Worm (Caenorhabditis elegans) whole organism, L1 larva: Measurements from ENCODE around the gene Y102A11A.3.
A peak's percentile ranks its signal among the peaks of the same experiment; 100 is the strongest.

ENCODE experiments used
- Y116A8C.19 ChIP-seq: sonication (generic microtip); optimal IDR thresholded peaks from 2 replicates; lab custom pipeline; 2016; ENCODE audit warnings: missing compliant biosample characterization, missing genetic modification characterization, borderline replicate concordance
- blmp-1 ChIP-seq: fragments of 150-350 bp; optimal IDR thresholded peaks from 2 replicates; lab custom pipeline; 2014; ENCODE audit warnings: missing biosample characterization, missing genetic modification characterization
- ceh-63 ChIP-seq: fragments of 200-800 bp; sonication (Bioruptor generic); optimal IDR thresholded peaks from 2 replicates; lab custom pipeline; 2018; ENCODE audit warnings: mild to moderate bottlenecking, missing genetic modification characterization, missing compliant biosample characterization
- ceh-8 ChIP-seq: fragments of 200-800 bp; sonication (Bioruptor generic); optimal IDR thresholded peaks from 2 replicates; lab custom pipeline; 2018; ENCODE audit warnings: mild to moderate bottlenecking, missing genetic modification characterization, moderate library complexity, missing compliant biosample characterization
- dpl-1 ChIP-seq, 3 experiments: fragments of 150-350 bp in 2 of 3; sonication (generic microtip) in 1 of 3; optimal IDR thresholded peaks; 2 replicates each; lab custom pipeline; 2014 to 2017; ENCODE audit warnings: missing biosample characterization in 3 of 3, missing genetic modification characterization in 3 of 3, missing genetic modification reagents in 3 of 3
- efl-1 ChIP-seq, 4 experiments: fragments of 150-350 bp; optimal IDR thresholded peaks in 3 of 4; peaks in 1 of 4; 1 replicate in 1 of 4; 2 replicates in 3 of 4; lab custom pipeline; 2014; ENCODE audit warnings: missing biosample characterization in 2 of 4, missing genetic modification characterization in 2 of 4, missing genetic modification reagents in 2 of 4
- efl-3 ChIP-seq: fragments of 200-800 bp; sonication (Bioruptor generic); optimal IDR thresholded peaks from 2 replicates; lab custom pipeline; 2018; ENCODE audit warnings: mild to moderate bottlenecking, missing genetic modification characterization, missing compliant biosample characterization
- elt-2 ChIP-seq: sonication (generic microtip); optimal IDR thresholded peaks from 2 replicates; lab custom pipeline; 2016; ENCODE audit warnings: missing genetic modification characterization, mild to moderate bottlenecking, inconsistent platforms, missing compliant biosample characterization, missing genetic modification reagents
- fkh-10 ChIP-seq: sonication (generic microtip); optimal IDR thresholded peaks from 2 replicates; lab custom pipeline; 2017; ENCODE audit warnings: missing biosample characterization, missing genetic modification reagents, missing genetic modification characterization
- fkh-4 ChIP-seq: sonication (generic microtip); optimal IDR thresholded peaks from 2 replicates; lab custom pipeline; 2016; ENCODE audit warnings: missing compliant biosample characterization, missing genetic modification characterization, borderline replicate concordance
- hlh-4 ChIP-seq: sonication (generic microtip); optimal IDR thresholded peaks from 2 replicates; lab custom pipeline; 2016; ENCODE audit warnings: mild to moderate bottlenecking, missing genetic modification characterization, missing compliant biosample characterization
- irx-1 ChIP-seq: sonication (generic microtip); optimal IDR thresholded peaks from 2 replicates; lab custom pipeline; 2016; ENCODE audit warnings: missing genetic modification characterization, missing compliant biosample characterization
- jun-1 ChIP-seq: fragments of 150-350 bp; optimal IDR thresholded peaks from 2 replicates; lab custom pipeline; 2014; ENCODE audit warnings: missing biosample characterization, missing genetic modification reagents, missing genetic modification characterization
- lin-14 ChIP-seq: fragments of 200-800 bp; sonication (Bioruptor generic); optimal IDR thresholded peaks from 2 replicates; lab custom pipeline; 2018; ENCODE audit warnings: mild to moderate bottlenecking, missing genetic modification characterization, moderate library complexity, missing compliant biosample characterization
- lin-35 ChIP-seq, 2 experiments: fragments of 150-350 bp; optimal IDR thresholded peaks; 2 replicates each; lab custom pipeline; 2014; ENCODE audit warnings: missing biosample characterization in 2 of 2, missing genetic modification characterization in 2 of 2, missing genetic modification reagents in 2 of 2
- mdl-1 ChIP-seq, 2 experiments: fragments of 150-350 bp; optimal IDR thresholded peaks; 2 replicates each; lab custom pipeline; 2014 to 2017; ENCODE audit warnings: missing biosample characterization in 2 of 2, missing genetic modification characterization in 2 of 2, inconsistent platforms in 1 of 2
- mef-2 ChIP-seq: fragments of 150-350 bp; optimal IDR thresholded peaks from 2 replicates; lab custom pipeline; 2014; ENCODE audit warnings: missing biosample characterization, missing genetic modification characterization
- nhr-12 ChIP-seq: sonication (generic microtip); optimal IDR thresholded peaks from 2 replicates; lab custom pipeline; 2017; ENCODE audit warnings: missing biosample characterization, missing genetic modification characterization
- nhr-84 ChIP-seq: sonication (generic microtip); optimal IDR thresholded peaks from 2 replicates; lab custom pipeline; 2017; ENCODE audit warnings: missing biosample characterization, missing genetic modification characterization
- pag-3 ChIP-seq: sonication (generic microtip); optimal IDR thresholded peaks from 2 replicates; lab custom pipeline; 2017; ENCODE audit warnings: missing genetic modification characterization, mild to moderate bottlenecking, missing compliant biosample characterization, antibody characterized with exemption, borderline replicate concordance; ENCODE audit not compliant: insufficient read depth
- snu-23 ChIP-seq: sonication (generic microtip); optimal IDR thresholded peaks from 2 replicates; lab custom pipeline; 2016; ENCODE audit warnings: missing genetic modification characterization, missing compliant biosample characterization
- sox-4 ChIP-seq: sonication (generic microtip); optimal IDR thresholded peaks from 2 replicates; lab custom pipeline; 2016; ENCODE audit warnings: missing genetic modification characterization, missing compliant biosample characterization
- sptf-1 ChIP-seq: fragments of 150-350 bp; optimal IDR thresholded peaks from 2 replicates; lab custom pipeline; 2014; ENCODE audit warnings: missing biosample characterization, missing genetic modification characterization
- swsn-7 ChIP-seq: sonication (generic microtip); optimal IDR thresholded peaks from 2 replicates; lab custom pipeline; 2016; ENCODE audit warnings: missing genetic modification characterization, missing compliant biosample characterization
- unc-30 ChIP-seq: sonication (generic microtip); optimal IDR thresholded peaks from 2 replicates; lab custom pipeline; 2017; ENCODE audit warnings: missing biosample characterization, missing genetic modification characterization
- unc-98 ChIP-seq: fragments of 200-800 bp; sonication (Bioruptor generic); IDR thresholded peaks from 2 replicates; pipeline ENCODE4 v1.3.6; 2022; ENCODE audit warnings: missing genetic modification characterization, missing compliant biosample characterization
- ztf-11 ChIP-seq, 2 experiments: sonication (generic microtip); optimal IDR thresholded peaks; 2 replicates each; lab custom pipeline; 2016 to 2017; ENCODE audit warnings: missing genetic modification characterization in 2 of 2, missing biosample characterization in 1 of 2, missing compliant biosample characterization in 1 of 2
- ztf-4 ChIP-seq: fragments of 150-350 bp; optimal IDR thresholded peaks from 2 replicates; lab custom pipeline; 2014; ENCODE audit warnings: missing biosample characterization, missing genetic modification characterization

The Y102A11A.3 gene

DNA sequence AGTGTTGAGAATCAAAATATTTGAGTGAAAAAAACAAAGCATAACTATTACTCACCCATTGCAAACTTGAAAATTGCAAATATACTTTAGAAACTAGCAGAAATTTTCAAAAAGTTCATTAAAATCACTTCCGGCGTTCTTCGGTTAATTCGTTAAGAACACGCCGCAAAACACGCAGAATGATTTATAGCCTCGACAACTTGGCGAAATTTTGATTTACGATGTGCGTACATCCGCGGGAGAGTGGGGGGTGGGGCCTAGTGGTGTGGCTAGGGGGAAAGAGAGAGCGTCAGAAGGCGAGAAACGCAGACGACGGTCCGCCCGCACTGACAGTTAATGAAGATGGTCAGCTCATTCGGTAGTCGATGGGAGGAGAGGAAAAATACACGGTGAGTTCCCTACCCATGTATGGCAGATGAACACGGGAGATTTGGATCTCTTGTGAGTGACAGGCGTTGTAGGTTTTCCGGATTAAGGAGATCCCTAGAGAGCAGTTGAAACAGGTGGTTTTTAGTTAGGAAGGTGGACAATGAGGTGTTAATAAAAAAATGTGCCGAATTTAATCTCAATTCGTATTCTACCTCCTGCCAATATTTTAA is 27.3 kb downstream of the Y102A11A.3 start, which contains the start of gene igcm-4 (continued):
- TF ChIP-seq lin-35 (GFP tag; optimal IDR thresholded peaks at IDR 0.05; lab: Kevin White, UChicago) = no peak
- no peak for TF ChIP-seq dpl-1 (GFP tag; optimal IDR thresholded peaks at IDR 0.05; lab: Kevin White, UChicago)
- TF ChIP-seq pag-3 (tag; lab: Kevin White, UChicago) = no peak
- no peak for TF ChIP-seq snu-23
- TF ChIP-seq ztf-11 (tag; optimal IDR thresholded peaks at IDR 0.05; lab: Kevin White, UChicago) = no peak
- no peak for TF ChIP-seq irx-1 (tag; lab: Kevin White, UChicago)
- no peak for TF ChIP-seq fkh-4 (tag; lab: Kevin White, UChicago)
- TF ChIP-seq mdl-1 (tag; optimal IDR thresholded peaks at IDR 0.05; lab: Kevin White, UChicago) = no peak
- TF ChIP-seq nhr-84 (tag; lab: Kevin White, UChicago) = no peak
- TF ChIP-seq unc-30 (tag; lab: Kevin White, UChicago) = no peak
- no peak for TF ChIP-seq nhr-12 (tag; lab: Kevin White, UChicago)
- peak; percentile 51 for TF ChIP-seq blmp-1 (tag; lab: Kevin White, UChicago)
- no peak for TF ChIP-seq unc-98 (GFP tag; lab: Robert Waterston, UW)
- no peak for TF ChIP-seq sptf-1 (tag; lab: Kevin White, UChicago)
- TF ChIP-seq, all 84 proteins: peak for 4

ce11 chrX:2047208-2047946 is 28.4 kb downstream of the Y102A11A.3 start:
- TF ChIP-seq sox-4 (tag; lab: Kevin White, UChicago) = no peak
- TF ChIP-seq swsn-7 (tag; lab: Kevin White, UChicago) = no peak
- TF ChIP-seq efl-3 (GFP tag; lab: Kevin White, UChicago) = no peak
- TF ChIP-seq dpl-1 (GFP tag; optimal IDR thresholded peaks at IDR 0.05; lab: Kevin White, UChicago) = no peak
- TF ChIP-seq ztf-11 (tag; optimal IDR thresholded peaks at IDR 0.05; lab: Kevin White, UChicago) = no peak
- no peak for TF ChIP-seq hlh-4 (tag; lab: Kevin White, UChicago)
- TF ChIP-seq mef-2 = no peak
- no peak for TF ChIP-seq Y116A8C.19 (tag; lab: Kevin White, UChicago)
- no peak for TF ChIP-seq ztf-4 (tag; lab: Kevin White, UChicago)

- no peak for TF ChIP-seq efl-1 (optimal IDR thresholded peaks at IDR 0.05; lab: Kevin White, UChicago)
- TF ChIP-seq efl-1 (GFP tag; optimal IDR thresholded peaks at IDR 0.05 in 1 of 2; lab: Kevin White, UChicago) = no peak
- TF ChIP-seq lin-14 (GFP tag; lab: Kevin White, UChicago) = peak; percentile 12
- TF ChIP-seq ceh-8 (GFP tag; lab: Kevin White, UChicago) = peak; percentile 21
- TF ChIP-seq fkh-10 (GFP tag; lab: Kevin White, UChicago) = peak; percentile 43
These were observed 30.0 kb downstream of the Y102A11A.3 start for ce11 chrX:2048865-2049405.

DNA sequence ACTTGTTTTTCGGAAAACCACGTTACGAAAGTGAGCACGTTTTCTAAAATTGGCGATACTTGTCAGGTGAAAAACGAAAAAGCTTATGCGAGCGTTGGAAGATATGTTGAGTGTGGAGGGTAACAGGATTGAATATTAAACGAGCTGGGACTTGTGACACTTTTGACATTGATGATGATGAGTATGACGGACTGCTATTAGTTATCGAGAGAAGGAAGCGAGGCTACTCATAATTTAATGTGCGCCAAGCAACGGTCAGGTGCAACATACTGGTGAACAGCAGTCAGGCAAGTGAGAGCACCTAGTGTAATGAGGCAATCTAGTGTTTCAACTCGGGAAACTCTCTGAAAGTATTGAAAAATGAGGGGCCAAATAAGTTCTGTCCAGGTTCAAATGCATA is 31.3 kb downstream of the Y102A11A.3 start:
- TF ChIP-seq dpl-1 (GFP tag; optimal IDR thresholded peaks at IDR 0.05; lab: Kevin White, UChicago) (no peak), sox-4 (tag; lab: Kevin White, UChicago) (no peak), ceh-63 (peak; percentile 42)

DNA sequence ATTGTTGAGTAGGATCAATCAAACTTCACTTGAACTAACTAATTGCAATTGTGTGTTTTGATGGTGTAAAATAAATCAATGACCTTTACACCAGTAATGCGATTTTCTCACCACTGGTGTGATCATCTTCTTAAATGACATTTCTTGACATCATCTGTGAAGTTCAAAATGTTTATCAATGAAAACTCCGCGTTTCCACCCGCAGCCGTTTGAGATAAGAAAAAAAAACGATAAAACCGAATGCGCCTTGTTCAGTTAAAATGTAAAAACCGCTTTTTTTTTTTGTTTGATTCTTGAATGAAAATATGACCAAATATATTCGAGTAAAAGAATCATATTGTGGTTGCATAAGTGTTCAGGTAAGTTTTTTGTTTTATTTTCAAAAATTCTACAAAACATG is 32.7 kb downstream of the Y102A11A.3 start, which contains the start of gene Y102A11A.1:
Gene Y102A11A.1 (plus strand): TSS at position 223 of the 400 bp plus-strand sequence.
- TF ChIP-seq elt-2 (tag; lab: Kevin White, UChicago) = peak; percentile 48
- no peak for TF ChIP-seq jun-1 (tag; lab: Kevin White, UChicago)
